Fruit fly (Drosophila melanogaster): ENCODE data around the gene CG9330.
A peak's percentile ranks its signal among the peaks of the same experiment; 100 is the strongest.

The CG9330 gene

DNA sequence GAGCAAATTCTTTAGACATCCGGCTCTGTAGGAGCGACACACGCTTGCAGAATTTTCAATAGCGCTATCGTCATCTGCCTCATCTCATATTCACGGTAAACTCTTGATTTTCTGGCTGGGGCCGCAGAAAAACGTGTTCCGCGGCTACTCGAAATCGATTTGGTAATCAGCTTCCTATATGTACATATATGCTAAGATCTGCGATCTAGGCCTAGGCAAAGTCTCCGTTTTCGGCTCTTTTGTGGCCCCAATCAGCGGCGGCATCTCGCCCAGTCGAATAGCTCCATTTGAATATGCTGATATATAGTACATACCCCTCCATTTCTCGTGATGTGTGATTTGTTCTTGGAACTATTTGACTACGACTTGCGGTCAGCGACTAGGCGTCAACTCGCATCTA is 23.0 kb upstream of the CG9330 start:
- TF ChIP-seq CG17801 (GFP tag; optimal IDR thresholded peaks at IDR 0.05; ENCODE audit: partially characterized antibody) = no peak

DNA sequence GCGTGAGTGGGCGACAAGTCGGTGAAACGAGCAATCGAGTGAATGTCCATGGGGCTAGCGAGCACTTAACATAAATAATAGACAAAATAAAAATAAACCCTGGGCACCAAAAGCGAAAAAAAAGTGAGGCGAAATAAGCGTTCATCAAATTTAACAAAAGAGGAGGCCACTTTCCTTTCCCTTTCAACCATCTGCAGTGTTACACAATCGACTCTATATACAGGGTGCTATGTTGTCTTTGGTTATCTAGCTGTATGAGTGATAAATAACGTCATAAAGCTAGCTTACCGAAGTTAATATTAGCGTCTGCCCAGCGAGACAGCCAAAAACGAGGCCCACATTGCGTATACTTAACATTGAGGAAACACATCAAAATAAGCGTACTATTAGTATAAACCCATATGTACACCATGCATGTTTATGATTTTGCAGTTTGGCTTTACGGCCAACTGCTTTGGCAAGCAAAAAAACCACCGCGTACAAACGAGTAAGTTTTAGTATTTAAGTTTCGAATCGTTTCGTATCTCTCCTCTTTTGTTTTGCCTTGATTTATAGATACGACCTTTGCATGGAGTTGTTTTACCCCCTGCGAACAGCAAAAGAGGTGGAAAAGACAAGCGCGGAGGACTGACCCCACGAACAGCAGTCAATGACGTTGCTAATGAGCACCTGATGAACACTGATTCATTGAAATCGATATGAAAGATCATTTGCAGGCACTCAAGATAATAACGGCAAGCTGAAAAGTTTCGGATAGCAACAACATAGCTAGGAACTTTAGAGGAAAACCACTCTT is 20.9 kb upstream of the CG9330 start:
- TF ChIP-seq CG17801 (GFP tag; optimal IDR thresholded peaks at IDR 0.05; ENCODE audit: partially characterized antibody) = no peak

DNA sequence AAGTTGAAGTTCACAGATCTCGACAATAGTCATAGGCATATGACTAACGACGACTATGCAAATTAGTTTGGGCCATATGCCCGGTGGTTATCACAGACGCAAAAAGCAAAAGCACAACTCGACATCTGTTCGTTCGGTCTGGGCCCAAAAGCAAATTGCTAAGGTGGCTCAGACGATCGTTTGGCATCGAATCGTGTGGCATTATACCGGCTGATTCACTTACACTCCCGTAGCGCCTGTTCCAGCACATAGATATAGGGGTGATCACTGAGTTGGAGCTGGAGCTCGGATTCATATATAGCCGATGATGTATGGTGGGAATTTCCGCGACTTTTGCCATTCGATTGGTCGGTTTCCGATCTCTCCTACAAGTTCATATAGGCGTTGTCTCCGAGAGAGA is 19.9 kb upstream of the CG9330 start:
- TF ChIP-seq CG17801 (GFP tag; optimal IDR thresholded peaks at IDR 0.05; ENCODE audit: partially characterized antibody) = no peak

DNA sequence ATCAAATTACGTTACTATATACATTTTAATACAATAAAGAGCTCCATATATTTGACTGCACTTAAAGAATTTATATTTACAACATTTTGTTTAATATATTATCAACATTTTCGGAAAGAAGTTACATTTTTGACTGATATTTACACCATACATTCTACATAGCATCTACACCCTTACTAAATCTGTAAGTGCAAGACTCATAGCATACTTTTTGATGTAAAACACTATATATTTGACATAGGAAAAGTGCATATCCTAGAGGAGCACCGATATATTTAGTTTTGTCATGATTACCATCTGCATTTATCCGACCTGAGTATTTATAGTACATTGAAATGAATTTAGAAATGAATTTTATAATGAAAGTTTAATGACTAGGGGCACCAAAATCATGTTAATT is 17.1 kb upstream of the CG9330 start:
- no peak for TF ChIP-seq CG17801 (GFP tag; optimal IDR thresholded peaks at IDR 0.05; ENCODE audit: partially characterized antibody)

DNA sequence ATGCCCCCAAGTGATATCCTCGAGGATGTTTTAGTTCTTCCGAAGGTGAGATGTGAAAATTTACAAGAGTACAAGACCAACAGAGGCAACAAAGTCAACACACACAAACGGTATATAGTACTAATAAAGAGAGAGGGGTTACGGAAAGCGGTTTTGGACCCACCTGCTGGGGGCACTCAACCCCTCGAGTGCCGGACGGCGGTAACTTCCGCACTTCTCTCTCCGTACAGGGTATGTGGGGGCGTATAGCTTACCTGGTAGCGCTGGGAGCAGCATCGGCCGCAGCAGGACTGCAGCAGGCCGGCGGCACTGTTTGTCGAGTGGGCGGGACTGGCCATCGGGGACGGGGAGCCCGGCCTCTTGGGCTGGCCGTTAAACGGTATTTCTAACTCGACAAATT is 16.6 kb upstream of the CG9330 start:
- no peak for TF ChIP-seq CG17801 (GFP tag; optimal IDR thresholded peaks at IDR 0.05; ENCODE audit: partially characterized antibody)

DNA sequence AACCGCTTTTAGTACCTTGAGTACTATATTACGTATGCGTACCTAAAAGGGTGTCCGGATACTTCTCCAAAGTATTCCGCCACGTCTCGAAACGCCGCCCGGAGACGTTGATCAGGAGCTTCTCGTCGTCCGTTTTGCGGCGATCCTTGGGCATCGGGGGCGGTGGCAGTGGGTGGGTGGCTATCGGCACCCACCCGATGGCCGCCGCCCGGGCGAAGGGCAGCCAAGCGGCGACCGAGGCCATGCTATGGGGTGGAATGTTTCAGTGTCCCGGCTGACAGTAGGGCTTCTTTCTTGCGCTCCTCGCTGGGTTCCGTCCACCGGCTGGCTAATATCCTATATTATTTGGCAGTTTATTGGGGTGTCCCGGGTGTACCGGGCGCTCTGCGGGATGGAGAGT is 11.6 kb upstream of the CG9330 start:
- no peak for TF ChIP-seq CG17801 (GFP tag; optimal IDR thresholded peaks at IDR 0.05; ENCODE audit: partially characterized antibody)

DNA sequence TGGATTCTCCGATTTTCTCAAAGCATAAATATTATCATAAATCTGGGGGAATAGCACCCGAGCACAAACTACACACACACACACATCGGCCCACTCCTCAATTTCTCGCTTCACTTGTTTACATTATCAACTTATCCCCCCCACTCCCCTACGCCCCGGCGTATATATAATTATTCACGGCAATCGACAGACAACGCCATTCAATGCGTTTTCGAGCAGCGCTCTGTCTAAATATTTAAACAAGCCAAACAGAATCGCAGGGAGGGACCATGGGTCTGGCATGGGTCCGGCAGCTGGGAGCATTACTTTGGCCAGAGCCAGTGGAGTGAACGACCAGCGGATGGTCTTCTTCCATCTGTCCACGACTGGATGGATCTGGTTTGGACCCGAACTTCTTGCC is 10.4 kb upstream of the CG9330 start:
- no peak for TF ChIP-seq CG17801 (GFP tag; optimal IDR thresholded peaks at IDR 0.05; ENCODE audit: partially characterized antibody)

DNA sequence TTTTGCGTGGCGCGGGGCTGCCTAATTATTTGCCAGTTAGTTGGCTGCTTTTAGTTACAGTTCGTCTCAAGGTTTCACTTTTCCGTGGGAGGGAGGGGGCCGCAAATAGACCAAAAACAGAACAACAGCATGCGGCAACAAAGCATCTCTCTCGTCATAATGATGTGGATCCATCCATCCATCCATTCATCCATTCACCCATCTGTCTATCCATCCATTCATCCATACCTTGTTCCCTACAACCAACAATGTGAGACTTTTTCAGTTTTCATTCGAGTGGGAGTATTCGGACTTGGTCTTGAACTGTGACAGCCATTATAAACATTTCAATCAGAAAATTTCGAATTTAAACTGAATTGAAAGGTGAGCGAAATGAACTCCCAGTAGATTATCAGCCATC is 6.7 kb upstream of the CG9330 start:
- TF ChIP-seq CG17801 (GFP tag; optimal IDR thresholded peaks at IDR 0.05; ENCODE audit: partially characterized antibody) = no peak

DNA sequence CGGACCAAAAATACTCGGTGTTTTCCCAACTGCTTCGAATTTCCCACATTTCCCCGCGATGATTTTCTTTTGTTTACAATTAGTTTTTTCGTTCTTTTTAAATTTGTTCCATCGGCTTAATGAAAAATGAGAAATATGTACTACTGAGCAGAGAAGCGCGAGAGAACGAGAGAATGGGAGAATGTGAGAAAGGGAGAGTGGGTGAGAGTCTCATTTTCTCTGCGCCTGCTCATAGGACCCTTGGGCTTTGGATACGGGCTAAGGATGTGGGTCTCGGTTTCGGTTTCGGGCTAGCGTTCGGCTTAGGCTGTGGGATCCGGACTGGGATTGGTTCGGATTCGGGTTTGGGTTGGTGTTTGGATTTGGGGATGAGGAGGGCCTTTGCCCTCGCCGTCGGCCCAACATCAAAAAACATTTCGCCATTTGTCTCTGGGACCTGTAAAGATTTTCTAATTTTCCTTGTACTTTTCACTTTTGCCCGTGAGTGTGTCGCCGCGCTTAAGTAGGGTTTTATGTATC is 5.3 kb upstream of the CG9330 start:
- no peak for TF ChIP-seq CG17801 (GFP tag; optimal IDR thresholded peaks at IDR 0.05; ENCODE audit: partially characterized antibody)

DNA sequence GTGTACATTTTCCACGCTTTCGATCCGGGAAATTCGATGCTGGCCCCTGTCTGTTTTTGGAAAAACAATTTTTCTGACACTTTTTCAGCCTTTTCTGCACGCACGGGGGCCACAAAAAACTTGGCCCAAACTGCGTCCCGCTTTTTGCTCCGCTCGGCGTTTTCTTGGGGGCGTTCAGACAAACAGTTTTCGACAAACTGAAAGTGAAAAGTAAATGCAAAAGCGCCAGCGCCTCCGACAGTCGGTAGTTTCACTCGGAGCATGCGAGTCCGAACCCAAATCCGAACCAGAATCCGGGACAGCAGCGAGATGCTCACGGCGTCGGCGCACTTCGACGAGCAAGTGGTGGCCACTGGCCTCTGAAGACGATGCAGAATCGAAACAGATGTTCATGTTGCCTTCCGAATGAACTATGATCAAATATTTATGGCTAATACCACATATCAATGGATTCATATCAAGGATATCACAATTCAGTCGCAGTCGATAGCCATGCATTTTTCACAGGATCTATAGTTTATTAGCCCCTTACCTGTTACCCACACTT is 1.6 kb upstream of the CG9330 start, which contains the start of gene Shal:
Gene Shal, minus strand, starts transcription at position 200 of the 547 bp plus-strand sequence.
- TF ChIP-seq CG17801 (GFP tag; optimal IDR thresholded peaks at IDR 0.05; ENCODE audit: partially characterized antibody) = no peak

DNA sequence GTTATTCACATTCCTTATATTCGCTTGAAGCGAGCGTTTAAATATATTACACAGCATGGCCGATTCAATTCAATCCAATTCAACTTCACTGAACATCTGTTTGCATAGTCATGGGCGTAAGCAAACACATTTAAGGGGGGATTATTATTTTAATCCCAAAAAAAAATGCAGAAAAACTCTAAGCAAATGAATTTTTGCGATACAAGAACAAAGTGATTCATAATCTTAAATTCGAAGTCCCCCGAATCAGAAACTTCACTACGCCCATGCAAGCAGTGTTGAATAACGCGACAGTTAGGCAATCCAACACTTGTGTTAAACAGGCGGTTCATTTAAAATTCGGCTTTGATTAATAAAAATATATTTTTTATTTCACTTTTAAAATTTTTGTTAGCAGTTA is 4.4 kb downstream of the CG9330 start, which contains the start of gene CG14100:
Gene CG14100, minus strand, starts transcription at position 103 of the 400 bp plus-strand sequence.
- peak; percentile 100 for TF ChIP-seq CG17801 (GFP tag; optimal IDR thresholded peaks at IDR 0.05; ENCODE audit: partially characterized antibody)

DNA sequence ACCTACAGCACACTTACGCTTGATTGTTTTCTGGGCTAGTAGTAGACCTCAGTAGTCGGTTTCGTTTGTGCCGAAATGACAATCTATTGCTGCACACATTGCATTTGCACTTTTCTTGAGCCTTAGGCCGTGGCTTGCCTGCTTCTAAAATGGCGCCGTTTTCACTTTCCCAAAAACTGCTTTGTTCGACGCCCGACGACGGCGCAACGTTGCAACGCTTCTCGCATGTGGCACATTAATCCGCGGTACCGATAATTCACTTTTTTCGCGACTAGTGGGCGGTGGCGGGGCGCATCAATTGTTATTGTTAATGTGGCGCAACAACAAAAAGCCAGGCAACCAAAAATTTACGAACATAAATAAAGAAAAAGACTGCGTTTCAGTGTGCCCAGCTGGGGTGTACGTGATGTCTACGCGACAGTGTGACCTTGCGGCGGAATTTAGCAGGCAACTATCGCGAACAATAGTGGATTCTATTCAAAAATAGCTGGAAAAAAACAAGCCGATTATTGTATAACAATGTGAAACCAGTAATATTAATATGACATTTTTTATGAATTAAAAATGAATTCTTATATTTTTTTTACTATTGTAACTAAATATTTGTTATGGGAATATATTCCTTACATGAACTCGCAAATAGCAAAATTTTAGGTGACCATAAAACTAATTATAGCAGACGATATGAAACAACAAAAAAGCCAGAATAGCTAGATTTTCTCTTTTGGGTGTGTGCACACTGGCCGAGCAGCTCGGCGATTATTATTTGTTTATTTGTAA is 12.5 kb downstream of the CG9330 start, which contains the start of the genes ash1 and Taf6:
Gene ash1, minus strand, starts transcription at position 387 of the 780 bp plus-strand sequence.
Gene Taf6, plus strand, starts transcription at position 720 of the 780 bp plus-strand sequence.
- no peak for TF ChIP-seq CG17801 (GFP tag; optimal IDR thresholded peaks at IDR 0.05; ENCODE audit: partially characterized antibody)

DNA sequence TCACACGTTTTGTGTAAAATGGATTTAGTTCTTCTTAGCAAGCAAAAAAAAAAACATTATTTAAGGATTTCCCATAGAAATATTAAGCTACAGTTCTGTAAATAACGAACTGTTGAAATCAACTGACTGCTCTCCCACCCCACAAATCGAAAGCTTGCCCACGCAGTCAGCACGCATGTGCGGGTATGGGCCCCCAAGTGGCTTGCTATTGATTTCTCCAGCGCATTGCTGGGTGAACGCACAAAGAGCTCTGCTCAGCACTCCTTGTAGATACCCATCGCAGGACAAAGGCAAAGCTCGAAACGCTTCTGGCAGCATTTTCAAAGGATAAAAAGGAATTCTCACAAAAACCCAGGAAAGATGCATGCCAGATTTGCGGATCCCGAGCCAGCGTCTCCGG is 15.4 kb downstream of the CG9330 start, which contains the start of gene CG9368:
Gene CG9368, plus strand, starts transcription at position 221 of the 400 bp plus-strand sequence.
- TF ChIP-seq CG17801 (GFP tag; optimal IDR thresholded peaks at IDR 0.05; ENCODE audit: partially characterized antibody) = no peak

DNA sequence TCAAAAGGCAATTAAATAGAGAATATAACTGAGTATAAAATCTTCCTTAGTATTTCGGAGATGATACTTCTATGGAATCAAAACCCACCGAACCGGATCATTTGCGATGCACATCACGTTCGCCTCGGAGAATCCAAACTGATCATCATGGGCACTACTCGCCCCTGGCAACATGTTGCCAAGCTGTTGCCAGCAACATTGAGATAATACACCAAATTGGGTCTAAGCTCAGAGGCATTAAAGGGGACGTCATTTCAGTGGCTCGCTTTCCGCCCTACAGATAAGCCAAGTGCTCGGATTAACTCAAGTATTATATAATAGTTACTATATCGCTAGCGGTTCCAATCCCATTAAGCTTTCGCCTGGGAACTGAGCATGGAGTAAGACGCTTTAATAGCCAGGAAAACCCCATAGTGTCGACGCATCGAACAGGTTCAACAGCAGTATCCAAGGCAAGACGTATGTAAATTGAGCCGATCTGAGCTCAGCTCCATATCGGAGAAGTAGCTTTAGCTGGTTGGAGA is 20.0 kb downstream of the CG9330 start, which contains the start of the genes lush and CG9372:
Gene lush, minus strand, starts transcription at position 117 of the 524 bp plus-strand sequence.
Gene CG9372, plus strand, starts transcription at position 235 of the 524 bp plus-strand sequence.
- TF ChIP-seq CG17801 (GFP tag; optimal IDR thresholded peaks at IDR 0.05; ENCODE audit: partially characterized antibody) = no peak

DNA sequence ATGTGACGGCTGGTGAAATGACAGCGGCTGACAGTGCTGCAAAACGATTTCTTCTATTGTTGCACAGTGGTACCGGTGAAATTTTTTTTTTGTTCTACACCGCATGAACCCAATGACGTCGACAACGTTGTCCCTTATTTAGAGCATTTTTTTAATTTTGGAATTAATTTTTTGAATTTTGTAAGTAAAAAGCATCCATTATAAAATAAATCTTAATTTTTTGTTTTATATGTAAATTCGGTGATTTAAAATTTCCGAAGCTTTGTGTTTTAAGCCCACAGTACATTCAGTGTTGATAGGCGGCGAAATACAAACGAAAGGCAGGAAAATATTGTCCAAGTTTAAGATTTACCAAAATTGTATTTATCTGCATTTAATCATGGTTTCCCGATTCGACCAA is 26.1 kb downstream of the CG9330 start, which contains the start of the genes Lon and PIG-F:
Gene Lon, minus strand, starts transcription at position 28 of the 400 bp plus-strand sequence.
Gene PIG-F, plus strand, starts transcription at position 284 of the 400 bp plus-strand sequence.
- TF ChIP-seq CG17801 (GFP tag; optimal IDR thresholded peaks at IDR 0.05; ENCODE audit: partially characterized antibody) = peak; percentile 99

Measured in ovary, adult (tissue).